Fruit fly (Drosophila melanogaster): Measurements from ENCODE around the gene CG2698.

DNA sequence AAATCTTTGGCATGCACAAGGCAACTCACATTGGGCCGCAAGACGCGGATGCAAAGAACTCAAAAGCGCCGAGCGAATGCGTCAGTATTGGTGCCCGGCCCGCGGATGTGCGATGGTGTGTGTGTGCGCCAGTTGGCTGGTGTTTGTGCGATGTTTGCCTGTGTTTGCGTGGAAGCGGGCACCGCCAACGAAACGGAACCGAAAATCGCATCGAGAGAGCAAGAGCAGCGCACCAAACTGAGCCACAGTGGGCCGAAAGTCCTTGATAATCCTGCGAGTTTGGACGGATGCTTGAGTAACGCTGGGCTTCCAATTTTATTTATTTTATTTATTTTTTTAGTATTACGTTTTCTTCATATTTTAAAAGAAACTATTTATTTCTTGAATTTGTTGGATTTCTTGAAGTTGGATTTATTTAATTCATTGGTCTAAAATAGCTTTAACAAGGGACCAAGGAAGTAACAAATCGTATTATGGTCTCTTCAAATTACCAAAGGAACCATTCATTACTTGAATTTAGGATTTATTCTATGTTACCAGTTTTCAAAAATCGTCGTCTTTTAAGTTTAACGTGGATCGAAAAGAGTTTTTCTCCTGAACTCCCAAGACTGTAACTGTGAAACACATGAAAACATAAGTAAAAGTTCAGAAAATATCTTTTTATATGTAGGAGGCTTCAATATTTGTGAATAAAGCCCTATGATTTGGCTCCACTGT lies 38.4 kb upstream of the CG2698 start:
- TF ChIP-seq Rfx (GFP tag; IDR thresholded peaks at IDR 0.05) (no peak), slou (GFP tag; optimal IDR thresholded peaks at IDR 0.05) (peak; percentile 13), CG6175 (GFP tag; IDR thresholded peaks at IDR 0.05) (no peak), grn (GFP tag; optimal IDR thresholded peaks at IDR 0.05) (no peak), br (optimal IDR thresholded peaks at IDR 0.05) (no peak), psq (GFP tag; optimal IDR thresholded peaks at IDR 0.05) (no peak), CG10274 (GFP tag; optimal IDR thresholded peaks at IDR 0.05) (no peak), CG7928 (GFP tag; optimal IDR thresholded peaks at IDR 0.05) (no peak), disco-r (GFP tag; optimal IDR thresholded peaks at IDR 0.05) (no peak), Sin3A (optimal IDR thresholded peaks at IDR 0.05) (no peak), ro (GFP tag; IDR thresholded peaks at IDR 0.05) (peak; percentile 10; the same call in 1 of the 2 replicates), pfk (GFP tag; optimal IDR thresholded peaks at IDR 0.05) (no peak), fd3F (GFP tag; optimal IDR thresholded peaks at IDR 0.05) (no peak), Mes4 (GFP tag; optimal IDR thresholded peaks at IDR 0.05) (no peak)

Measured in whole organism, embryonic.